Fruit fly (Drosophila melanogaster): ENCODE measurements around the gene Ndc1.
A peak's percentile ranks its signal among the peaks of the same experiment; 100 is the strongest.

Ndc1 gene

dm6 chr3R:23887096-23887421 is 37.1 kb upstream of the Ndc1 start:
- peak; percentile 94 for TF ChIP-seq PHDP (tag; optimal IDR thresholded peaks at IDR 0.05)
- peak; percentile 93 for TF ChIP-seq CG14667 (GFP tag; IDR thresholded peaks at IDR 0.05)
- TF ChIP-seq CG6791 (GFP tag; IDR thresholded peaks at IDR 0.05; ENCODE audit: partially characterized antibody): no peak
- TF ChIP-seq Dll (GFP tag; IDR thresholded peaks at IDR 0.05; ENCODE audit: partially characterized antibody): no peak
- no peak for TF ChIP-seq Dp (GFP tag; optimal IDR thresholded peaks at IDR 0.05)
- TF ChIP-seq Myb (GFP tag; optimal IDR thresholded peaks at IDR 0.05): no peak
- peak; percentile 93 for TF ChIP-seq CG1233 (GFP tag; optimal IDR thresholded peaks at IDR 0.05)
- TF ChIP-seq BEAF-32 (GFP tag; optimal IDR thresholded peaks at IDR 0.05): no peak
- peak; percentile 84 for TF ChIP-seq Dek (tag; optimal IDR thresholded peaks at IDR 0.05)
- no peak for TF ChIP-seq vfl (GFP tag; optimal IDR thresholded peaks at IDR 0.05)
- TF ChIP-seq tin (GFP tag; optimal IDR thresholded peaks at IDR 0.05): peak; percentile 92
- TF ChIP-seq CG11560 (tag; IDR thresholded peaks at IDR 0.05): peak; percentile 80
- peak; percentile 68 for TF ChIP-seq CG12071 (GFP tag; optimal IDR thresholded peaks at IDR 0.05)
- TF ChIP-seq Ets65A (GFP tag): no peak
- TF ChIP-seq Hr51 (GFP tag; optimal IDR thresholded peaks at IDR 0.05): peak; percentile 61 to 88
- peak; percentile 84 for TF ChIP-seq psq (GFP tag; optimal IDR thresholded peaks at IDR 0.05)
- peak; percentile 89 for TF ChIP-seq CG11247 (GFP tag; IDR thresholded peaks at IDR 0.05)
- peak; percentile 98 for TF ChIP-seq nmo (GFP tag; optimal IDR thresholded peaks at IDR 0.05)
- TF ChIP-seq CG13123 (GFP tag; optimal IDR thresholded peaks at IDR 0.05): peak; percentile 86
- TF ChIP-seq toy (GFP tag; IDR thresholded peaks at IDR 0.05): peak; percentile 76
- TF ChIP-seq CG14014 (GFP tag; IDR thresholded peaks at IDR 0.05): peak; percentile 90
- TF ChIP-seq schlank (tag; optimal IDR thresholded peaks at IDR 0.05): peak; percentile 32
- TF ChIP-seq H2.0 (GFP tag; IDR thresholded peaks at IDR 0.05): peak; percentile 94
- TF ChIP-seq tap (tag; optimal IDR thresholded peaks at IDR 0.05): peak; percentile 95
- TF ChIP-seq disco-r (GFP tag; optimal IDR thresholded peaks at IDR 0.05): no peak
- no peak for TF ChIP-seq CG17912 (GFP tag; optimal IDR thresholded peaks at IDR 0.05)
- TF ChIP-seq Hand (GFP tag; optimal IDR thresholded peaks at IDR 0.05): no peak
- TF ChIP-seq Med (GFP tag): peak; percentile 74
- peak; percentile 78 for TF ChIP-seq Fer1 (GFP tag; optimal IDR thresholded peaks at IDR 0.05)
- peak; percentile 80 for TF ChIP-seq CG7271 (tag; optimal IDR thresholded peaks at IDR 0.05)
- TF ChIP-seq D (optimal IDR thresholded peaks at IDR 0.05): no peak
- peak; percentile 95 for TF ChIP-seq D (GFP tag; optimal IDR thresholded peaks at IDR 0.05)
- peak; percentile 79 for TF ChIP-seq run (tag; optimal IDR thresholded peaks at IDR 0.05)
- TF ChIP-seq CG17568 (GFP tag; optimal IDR thresholded peaks at IDR 0.05): peak; percentile 82
- TF ChIP-seq CG2202 (tag; optimal IDR thresholded peaks at IDR 0.05): peak; percentile 96
- TF ChIP-seq knrl (GFP tag; IDR thresholded peaks at IDR 0.05; ENCODE audit: partially characterized antibody): no peak
- peak; percentile 92 for TF ChIP-seq Xbp1 (GFP tag; optimal IDR thresholded peaks at IDR 0.05)
- peak; percentile 91 for TF ChIP-seq CG10654 (GFP tag; optimal IDR thresholded peaks at IDR 0.05)
- peak; percentile 89 for TF ChIP-seq dysf (GFP tag; IDR thresholded peaks at IDR 0.05)
- TF ChIP-seq Usf (GFP tag; optimal IDR thresholded peaks at IDR 0.05): peak; percentile 73
- TF ChIP-seq CG3163 (GFP tag; optimal IDR thresholded peaks at IDR 0.05): no peak
- peak; percentile 71 for TF ChIP-seq Jarid2 (GFP tag; optimal IDR thresholded peaks at IDR 0.05)
- TF ChIP-seq CG10462 (GFP tag; optimal IDR thresholded peaks at IDR 0.05): peak; percentile 85
- peak; percentile 94 for TF ChIP-seq otp (GFP tag; IDR thresholded peaks at IDR 0.05)
- TF ChIP-seq CG18619 (GFP tag; optimal IDR thresholded peaks at IDR 0.05): peak; percentile 79
- TF ChIP-seq CG9215 (GFP tag; IDR thresholded peaks at IDR 0.05): peak; percentile 78
- peak; percentile 79 for TF ChIP-seq CG31388 (GFP tag; optimal IDR thresholded peaks at IDR 0.05)
- peak; percentile 88 for TF ChIP-seq CG13775 (GFP tag; optimal IDR thresholded peaks at IDR 0.05)
- TF ChIP-seq Six4 (GFP tag; optimal IDR thresholded peaks at IDR 0.05): peak; percentile 90
- no peak for TF ChIP-seq CG12744 (GFP tag; optimal IDR thresholded peaks at IDR 0.05)
- TF ChIP-seq crol (GFP tag; IDR thresholded peaks at IDR 0.05): peak; percentile 54
- TF ChIP-seq HLHmδ (GFP tag; optimal IDR thresholded peaks at IDR 0.05): no peak
